Worm (Caenorhabditis elegans) whole organism, early embryonic: Measurements from ENCODE around the gene F58D2.2.

Experiments used
- B0310.2 ChIP-seq: sonication (generic microtip); optimal IDR thresholded peaks from 2 replicates; lab custom pipeline; 2016; ENCODE audit warnings: mild to moderate bottlenecking, missing genetic modification characterization, missing compliant biosample characterization
- F13C5.2 ChIP-seq: sonication (generic microtip); optimal IDR thresholded peaks from 2 replicates; lab custom pipeline; 2017; ENCODE audit warnings: mild to moderate bottlenecking, missing genetic modification characterization, inconsistent platforms, missing compliant biosample characterization
- aly-1 ChIP-seq: sonication (generic microtip); optimal IDR thresholded peaks from 2 replicates; lab custom pipeline; 2016; ENCODE audit warnings: missing genetic modification characterization, missing compliant biosample characterization
- ama-1 ChIP-seq: fragments of 150-350 bp; optimal IDR thresholded peaks from 2 replicates; lab custom pipeline; 2014
- ceh-13 ChIP-seq: fragments of 200-800 bp; sonication (Bioruptor generic); optimal IDR thresholded peaks from 2 replicates; lab custom pipeline; 2018; ENCODE audit warnings: mild to moderate bottlenecking, missing genetic modification characterization, missing compliant biosample characterization
- ceh-36 ChIP-seq: sonication (generic microtip); optimal IDR thresholded peaks from 2 replicates; lab custom pipeline; 2016; ENCODE audit warnings: missing genetic modification characterization, inconsistent platforms, missing compliant biosample characterization
- ets-7 ChIP-seq: sonication (generic microtip); optimal IDR thresholded peaks from 2 replicates; lab custom pipeline; 2016; ENCODE audit warnings: missing genotype, missing genetic modification characterization, missing compliant biosample characterization
- flt-1 ChIP-seq: fragments of 200-800 bp; sonication (Bioruptor generic); IDR thresholded peaks from 2 replicates; pipeline ENCODE4 v1.3.6; 2022; ENCODE audit warnings: missing genetic modification characterization, missing compliant biosample characterization
- hmbx-1 ChIP-seq: sonication (generic microtip); optimal IDR thresholded peaks from 2 replicates; lab custom pipeline; 2016; ENCODE audit warnings: mild to moderate bottlenecking, missing genetic modification characterization, missing compliant biosample characterization
- hmg-4 ChIP-seq: fragments of 200-800 bp; sonication (Bioruptor generic); optimal IDR thresholded peaks from 2 replicates; lab custom pipeline; 2018; ENCODE audit warnings: mild to moderate bottlenecking, missing genetic modification characterization, missing compliant biosample characterization
- hnd-1 ChIP-seq: sonication (generic microtip); optimal IDR thresholded peaks from 2 replicates; lab custom pipeline; 2016; ENCODE audit warnings: missing genetic modification characterization, missing compliant biosample characterization
- pes-1 ChIP-seq: fragments of 200-800 bp; sonication (Bioruptor generic); IDR thresholded peaks from 2 replicates; pipeline ENCODE4 v1.3.6; 2022; ENCODE audit warnings: missing genetic modification reagents, missing genetic modification characterization, missing compliant biosample characterization
- scrt-1 ChIP-seq: fragments of 200-800 bp; sonication (Bioruptor generic); IDR thresholded peaks from 2 replicates; pipeline ENCODE4 v1.3.6; 2022; ENCODE audit warnings: missing genetic modification characterization, missing compliant biosample characterization
- sea-1 ChIP-seq: fragments of 200-800 bp; sonication (Bioruptor generic); conservative IDR thresholded peaks from 2 replicates; pipeline ENCODE4 v1.3.6; 2022; ENCODE audit warnings: missing genetic modification characterization, missing compliant biosample characterization
- tbx-11 ChIP-seq: fragments of 200-800 bp; sonication (Bioruptor generic); IDR thresholded peaks from 2 replicates; pipeline ENCODE4 v1.3.6; 2022; ENCODE audit warnings: missing genetic modification characterization, missing compliant biosample characterization
- tbx-37 ChIP-seq: fragments of 200-800 bp; sonication (Bioruptor generic); conservative IDR thresholded peaks from 2 replicates; pipeline ENCODE4 v1.3.6; 2022; ENCODE audit warnings: missing genetic modification reagents, missing genetic modification characterization, missing compliant biosample characterization
- tra-4 ChIP-seq: sonication (generic microtip); optimal IDR thresholded peaks from 2 replicates; lab custom pipeline; 2017; ENCODE audit warnings: missing genetic modification characterization, missing compliant biosample characterization

Gene F58D2.2

DNA sequence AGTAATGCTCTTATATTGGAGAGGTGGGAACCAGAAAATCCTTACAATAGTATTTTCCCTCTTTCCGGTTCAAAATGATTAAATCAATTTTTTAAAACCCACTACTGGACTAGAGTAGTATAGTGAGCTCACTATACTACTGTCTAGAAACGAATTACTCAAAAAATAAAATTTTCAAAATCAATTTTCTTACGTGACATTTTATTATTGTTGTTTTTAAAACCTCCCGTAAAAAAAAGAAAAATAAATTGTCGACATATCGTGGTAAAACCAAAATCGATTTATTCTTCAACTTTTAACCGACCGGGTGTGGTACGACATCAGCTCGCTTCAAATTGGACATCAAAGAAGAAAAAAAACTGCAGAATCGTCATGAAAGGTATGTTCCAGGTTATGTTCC is at the start of gene F58D2.2:
F58D2.2 (plus strand) TSS at position 301 of the 400 bp plus-strand sequence.
- TF ChIP-seq ceh-36 (tag; lab: Kevin White, UChicago) (no peak), aly-1 (tag; lab: Kevin White, UChicago) (no peak), F13C5.2 (no peak), tbx-37 (GFP tag; lab: Robert Waterston, UW) (no peak), flt-1 (no peak), ceh-13 (GFP tag; lab: Kevin White, UChicago) (no peak), hmbx-1 (tag; lab: Kevin White, UChicago) (no peak)

DNA sequence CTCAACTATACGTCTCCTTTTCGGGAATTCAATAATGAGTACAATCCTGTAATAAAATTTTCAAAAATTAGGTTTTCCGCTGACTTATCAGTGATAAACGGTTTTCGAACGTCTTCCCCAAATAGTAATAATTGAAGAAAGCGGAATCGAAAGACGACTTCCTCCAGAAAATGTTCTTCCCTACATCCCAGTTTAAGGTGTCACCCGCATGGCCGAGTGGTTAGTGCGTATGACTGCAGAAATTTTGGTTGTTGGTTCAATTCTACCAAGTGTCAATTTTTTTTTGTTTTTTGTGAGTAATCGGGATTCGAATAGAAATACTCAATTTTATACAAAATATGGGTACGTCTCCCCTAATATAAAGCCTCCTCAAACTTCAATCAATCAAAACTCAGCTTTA is 48.8 kb upstream of the F58D2.2 start:
- TF ChIP-seq flt-1, result peak; percentile 71
- peak; percentile 73 for TF ChIP-seq pes-1
- peak; percentile 73; the same call in 1 of the 2 replicates for TF ChIP-seq sea-1 (GFP tag; lab: Robert Waterston, UW)
- peak; percentile 76 for TF ChIP-seq scrt-1 (GFP tag; lab: Robert Waterston, UW)
- 0 out of 2 replicates have a peak, but pooled peaks have one; percentile 27 for TF ChIP-seq tbx-37 (GFP tag; lab: Robert Waterston, UW)

DNA sequence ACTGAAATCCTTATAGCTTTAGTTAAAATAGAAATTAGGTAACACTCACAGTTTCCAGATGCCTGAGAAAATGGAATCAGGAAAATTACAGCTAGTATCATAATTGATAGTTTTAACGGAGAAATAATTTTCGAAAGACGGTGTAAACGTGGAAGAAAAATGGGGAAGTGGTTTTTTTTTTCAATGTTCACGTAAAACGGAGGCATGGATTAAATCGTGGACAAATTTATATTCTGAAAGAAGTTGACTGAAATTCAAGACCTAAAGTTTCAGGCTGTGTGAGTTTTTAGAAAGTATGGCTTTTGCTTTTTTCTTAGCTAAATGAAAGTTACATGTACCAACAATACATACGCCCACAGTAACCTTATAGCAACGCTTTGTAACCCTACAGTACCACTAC is 47.3 kb upstream of the F58D2.2 start, which contains the start of gene spe-43:
spe-43 (minus strand) TSS at position 101 of the 400 bp plus-strand sequence.
- TF ChIP-seq hnd-1 (no peak), tbx-11 (no peak), ceh-13 (GFP tag; lab: Kevin White, UChicago) (no peak), ceh-36 (tag; lab: Kevin White, UChicago) (no peak), hmg-4 (GFP tag; lab: Kevin White, UChicago) (no peak), flt-1 (no peak), ets-7 (tag; lab: Kevin White, UChicago) (no peak), hmbx-1 (tag; lab: Kevin White, UChicago) (no peak), aly-1 (tag; lab: Kevin White, UChicago) (no peak), B0310.2 (tag; lab: Kevin White, UChicago) (no peak)

DNA sequence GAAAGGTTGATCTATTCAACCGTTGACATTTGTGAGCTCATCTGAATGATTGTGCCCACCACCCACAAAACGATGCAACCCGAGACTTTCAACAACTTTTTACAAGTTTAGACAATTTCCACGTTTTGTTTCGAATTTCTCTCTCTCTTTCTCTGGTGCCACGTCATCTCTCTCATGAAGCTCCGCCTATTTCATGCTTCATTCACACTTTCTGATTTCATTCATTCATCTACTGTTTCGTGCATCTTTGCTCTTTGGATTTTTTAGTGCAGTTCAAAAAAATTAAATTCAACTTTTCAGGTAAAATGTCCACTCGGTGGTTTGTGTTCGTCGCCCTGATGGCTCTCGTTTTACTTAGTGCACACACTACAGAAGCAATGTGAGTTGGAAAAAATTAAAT is 40.3 kb upstream of the F58D2.2 start, which contains the start of gene nlp-79:
nlp-79 (plus strand) TSS at position 301 of the 400 bp plus-strand sequence.
- TF ChIP-seq pes-1 (no peak), ceh-13 (GFP tag; lab: Kevin White, UChicago) (no peak), tbx-11 (no peak), scrt-1 (GFP tag; lab: Robert Waterston, UW) (no peak), F13C5.2 (no peak), aly-1 (tag; lab: Kevin White, UChicago) (no peak), hmg-4 (GFP tag; lab: Kevin White, UChicago) (no peak), sea-1 (GFP tag; lab: Robert Waterston, UW) (no peak), hnd-1 (no peak), flt-1 (no peak), hmbx-1 (tag; lab: Kevin White, UChicago) (no peak), B0310.2 (tag; lab: Kevin White, UChicago) (no peak), ets-7 (tag; lab: Kevin White, UChicago) (no peak), ama-1 (lab: Kevin White, UChicago) (no peak)

DNA sequence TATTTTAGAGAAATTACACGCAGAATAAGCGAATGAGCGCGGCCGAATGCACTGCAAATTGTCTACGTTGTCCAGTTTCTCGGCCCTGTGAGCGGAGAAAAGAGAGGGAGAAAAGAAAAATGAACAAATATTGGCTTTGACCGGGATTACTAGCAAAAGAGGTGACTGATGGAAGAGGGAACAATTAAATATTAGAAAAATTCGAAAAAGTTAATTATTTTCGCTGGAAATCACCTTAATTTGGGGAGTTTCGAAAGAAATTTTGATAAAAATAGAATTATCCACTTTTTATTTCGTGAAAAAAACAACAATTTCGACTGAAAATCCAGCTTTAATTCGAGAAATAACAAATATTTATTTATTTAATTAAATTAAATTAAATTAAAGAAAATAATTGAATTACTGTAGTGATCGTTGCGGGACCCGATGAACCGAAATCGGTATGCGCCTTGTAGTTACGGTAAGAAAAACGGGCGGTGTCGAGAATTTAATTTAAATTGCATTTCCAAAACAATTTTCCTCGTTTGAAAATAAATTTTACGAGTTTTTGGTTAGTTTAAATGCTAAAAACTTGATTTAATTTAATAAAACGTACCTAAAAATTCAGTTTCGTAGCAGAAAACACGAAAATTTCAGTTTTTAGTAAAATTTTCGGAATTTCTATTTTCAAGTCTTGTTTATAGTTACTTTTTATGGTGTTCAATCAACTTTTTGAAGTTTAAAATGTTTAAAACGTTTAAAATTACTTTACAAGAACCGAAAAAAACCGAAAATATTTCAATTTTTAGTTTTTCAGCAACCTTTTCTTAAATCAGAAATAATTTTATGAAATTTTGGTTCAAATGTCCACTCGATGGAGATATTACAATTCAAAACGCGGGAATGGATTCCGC is 34.9 kb upstream of the F58D2.2 start, which contains the start of the genes crld-1 and msh-5:
crld-1 (minus strand) TSS at position 51 of the 893 bp plus-strand sequence.
msh-5 (plus strand) TSS at position 843 of the 893 bp plus-strand sequence.
- TF ChIP-seq tra-4 (tag; lab: Kevin White, UChicago), result no peak
- TF ChIP-seq sea-1 (GFP tag; lab: Robert Waterston, UW), result no peak
- TF ChIP-seq ceh-13 (GFP tag; lab: Kevin White, UChicago), result no peak
- TF ChIP-seq ets-7 (tag; lab: Kevin White, UChicago), result no peak
- TF ChIP-seq ama-1 (lab: Kevin White, UChicago), result no peak
- TF ChIP-seq F13C5.2, result no peak
- TF ChIP-seq scrt-1 (GFP tag; lab: Robert Waterston, UW), result no peak
- no peak for TF ChIP-seq aly-1 (tag; lab: Kevin White, UChicago)
- no peak for TF ChIP-seq tbx-37 (GFP tag; lab: Robert Waterston, UW)
- TF ChIP-seq hmg-4 (GFP tag; lab: Kevin White, UChicago), result no peak
- no peak for TF ChIP-seq hmbx-1 (tag; lab: Kevin White, UChicago)
- TF ChIP-seq pes-1, result no peak
- no peak for TF ChIP-seq hnd-1
- TF ChIP-seq tbx-11, result no peak
- TF ChIP-seq flt-1, result no peak
- TF ChIP-seq B0310.2 (tag; lab: Kevin White, UChicago), result no peak
- no peak for TF ChIP-seq ceh-36 (tag; lab: Kevin White, UChicago)

DNA sequence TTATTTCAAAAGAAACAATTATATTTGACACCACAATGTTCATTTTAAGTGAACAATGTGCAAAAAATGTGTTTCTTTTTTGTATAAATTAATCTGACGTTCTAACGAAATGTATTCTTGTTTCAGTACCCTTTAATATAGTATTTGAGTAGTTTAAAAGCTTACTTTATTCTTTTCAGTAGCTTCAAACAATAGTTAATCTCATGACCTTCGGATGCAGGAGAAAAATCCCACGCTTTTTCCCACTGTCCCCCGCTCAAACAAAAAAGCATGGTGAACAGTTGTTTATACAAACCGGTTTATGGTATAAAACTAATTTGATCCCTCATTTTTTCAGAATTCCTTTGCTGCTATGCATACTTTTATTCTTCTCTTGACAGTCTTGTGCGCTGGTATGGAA is 24.4 kb upstream of the F58D2.2 start, which contains the start of gene scl-14:
scl-14 (plus strand) TSS at position 301 of the 400 bp plus-strand sequence.
- TF ChIP-seq tbx-37 (GFP tag; lab: Robert Waterston, UW), result no peak
- TF ChIP-seq hmg-4 (GFP tag; lab: Kevin White, UChicago), result no peak
- TF ChIP-seq pes-1, result no peak
- TF ChIP-seq tra-4 (tag; lab: Kevin White, UChicago), result no peak
- TF ChIP-seq F13C5.2, result no peak

DNA sequence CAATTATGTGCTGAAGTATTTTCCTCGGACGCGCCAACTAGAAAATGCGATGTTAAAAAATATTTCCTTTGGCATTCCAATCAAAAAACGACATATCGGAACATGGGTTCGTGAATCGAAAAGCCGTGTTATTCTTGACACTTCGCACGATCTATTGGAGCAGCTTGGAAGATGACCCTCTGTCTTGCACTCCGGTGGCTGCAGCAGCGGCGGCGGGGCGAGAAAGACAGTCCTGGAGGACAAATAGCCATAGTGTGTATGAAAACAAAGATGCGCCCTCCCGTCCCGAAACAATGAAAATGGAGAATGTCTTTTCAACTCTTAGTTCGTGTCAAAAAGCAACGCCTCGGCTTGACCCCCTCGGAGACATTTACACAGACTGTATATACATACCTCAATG is 22.0 kb upstream of the F58D2.2 start:
- TF ChIP-seq scrt-1 (GFP tag; lab: Robert Waterston, UW) (no peak), hmbx-1 (tag; lab: Kevin White, UChicago) (no peak)
